Fruit fly (Drosophila melanogaster): ENCODE data around the gene CG13625.
A peak's percentile ranks its signal among the peaks of the same experiment; 100 is the strongest.

Gene CG13625

DNA sequence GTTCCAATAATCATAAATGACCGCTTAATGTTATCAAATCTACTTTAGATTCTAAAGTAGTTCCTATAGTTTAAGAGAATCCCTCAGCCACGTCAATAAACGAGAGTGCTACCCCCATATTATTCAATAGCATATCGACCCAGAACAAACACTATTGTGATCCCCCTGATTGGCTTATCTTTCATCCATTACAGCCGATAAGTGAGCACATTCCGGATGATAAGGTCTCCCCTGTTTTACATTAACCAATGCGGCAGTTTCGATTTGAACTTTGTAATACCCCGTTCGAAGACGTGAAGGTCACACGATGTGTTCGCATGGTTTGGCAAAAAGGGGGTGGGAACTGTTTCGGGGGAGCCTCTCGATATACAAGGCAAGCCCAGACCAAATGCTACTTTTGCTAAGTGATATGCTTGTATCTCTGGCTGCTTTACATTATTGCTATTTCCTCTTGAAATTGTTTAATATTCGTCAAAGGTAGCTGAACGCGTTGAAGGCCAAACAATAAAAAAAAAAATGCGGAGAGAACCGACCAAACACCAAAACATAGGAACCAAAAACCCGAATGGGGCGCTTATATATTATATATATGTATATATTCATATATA lies 20.7 kb downstream of the CG13625 start:
- TF ChIP-seq brk (GFP tag; optimal IDR thresholded peaks at IDR 0.05) (no peak), Rel (GFP tag; optimal IDR thresholded peaks at IDR 0.05) (no peak), Rel (tag; optimal IDR thresholded peaks at IDR 0.05) (peak; percentile 60)

DNA sequence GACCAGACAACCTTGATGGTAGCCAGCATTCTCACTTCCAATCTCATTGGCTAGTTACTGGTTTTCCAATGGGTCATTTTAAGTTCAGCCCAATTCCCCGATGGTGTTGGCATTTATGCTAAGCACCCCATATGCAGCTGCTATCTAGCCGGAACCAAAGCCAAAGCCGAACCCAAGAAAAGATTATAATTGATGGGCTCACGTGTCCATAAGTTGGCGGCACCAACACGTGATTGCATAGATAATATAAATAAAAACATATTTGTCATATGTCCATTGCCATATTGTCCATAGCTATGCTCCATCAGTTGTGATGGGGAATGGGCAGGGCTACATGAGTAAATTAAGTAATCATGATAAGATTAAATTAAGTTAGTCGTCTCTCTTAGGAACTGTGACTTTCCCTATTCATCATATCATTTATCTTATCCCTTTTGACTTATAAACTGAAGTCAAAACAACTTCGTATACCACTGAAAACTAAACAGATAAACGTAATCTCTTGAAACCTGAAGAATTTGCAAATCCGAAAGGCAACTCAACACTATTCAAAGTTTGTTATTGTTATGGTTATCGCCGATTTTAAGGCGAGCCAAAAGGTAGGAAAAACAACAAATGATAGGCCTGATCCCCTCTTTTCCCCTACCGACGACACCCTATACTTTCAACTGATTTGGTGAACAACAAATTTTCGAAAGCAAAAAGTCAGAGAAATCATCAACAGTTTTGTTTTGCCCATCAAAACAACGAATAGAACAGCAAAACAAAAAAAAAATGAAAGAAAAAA lies 21.7 kb downstream of the CG13625 start:
- no peak for TF ChIP-seq h (GFP tag; optimal IDR thresholded peaks at IDR 0.05)

DNA sequence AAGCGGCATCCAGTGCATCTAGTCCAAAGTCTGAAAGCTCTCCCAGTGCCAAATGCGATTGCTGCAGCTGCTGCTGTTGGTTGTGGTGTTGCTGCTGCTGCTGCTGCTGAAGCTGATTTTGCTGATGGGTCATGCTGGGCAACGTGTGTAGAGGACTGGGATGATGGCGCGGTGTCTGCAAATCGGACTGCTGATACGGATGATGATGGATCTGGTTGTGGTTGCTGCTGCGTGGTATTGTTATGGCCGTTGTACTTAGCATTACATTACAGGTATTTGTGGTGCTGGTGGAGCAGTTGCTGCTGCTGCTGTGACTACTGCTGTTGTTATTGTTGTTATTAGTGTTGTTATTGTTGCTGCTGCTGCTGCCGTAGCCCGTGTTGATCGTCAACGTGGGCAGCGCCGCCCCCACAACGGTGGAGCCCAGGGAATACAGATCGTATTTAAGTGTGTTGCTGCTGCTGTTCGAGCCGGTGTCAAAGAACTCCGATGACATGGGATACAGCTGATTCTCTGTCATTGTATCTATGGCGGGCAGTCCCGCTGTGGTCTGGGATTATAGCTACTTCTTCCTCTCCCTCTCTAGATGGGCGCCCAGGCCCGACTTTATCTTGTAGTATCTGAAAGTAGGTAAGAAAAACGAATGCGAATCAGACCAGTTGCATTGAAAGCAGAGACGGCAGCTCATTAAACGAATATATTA lies 22.5 kb downstream of the CG13625 start:
- TF ChIP-seq Mio (GFP tag; optimal IDR thresholded peaks at IDR 0.05) (no peak), Dfd (GFP tag; optimal IDR thresholded peaks at IDR 0.05) (peak; percentile 93), Rel (GFP tag; optimal IDR thresholded peaks at IDR 0.05) (no peak), Rel (tag; optimal IDR thresholded peaks at IDR 0.05) (peak; percentile 50)

- peak; percentile 71 for TF ChIP-seq h (GFP tag; optimal IDR thresholded peaks at IDR 0.05)
- no peak for TF ChIP-seq N (GFP tag; optimal IDR thresholded peaks at IDR 0.05)
- TF ChIP-seq ey (GFP tag; optimal IDR thresholded peaks at IDR 0.05) = peak; percentile 61
- TF ChIP-seq Rel (GFP tag; optimal IDR thresholded peaks at IDR 0.05) = no peak
- TF ChIP-seq Rel (tag; optimal IDR thresholded peaks at IDR 0.05) = peak; percentile 4
- TF ChIP-seq br (GFP tag; optimal IDR thresholded peaks at IDR 0.05) = peak; percentile 54
- TF ChIP-seq pan (optimal IDR thresholded peaks at IDR 0.05) = no peak
- TF ChIP-seq Dfd (GFP tag; optimal IDR thresholded peaks at IDR 0.05) = no peak
- no peak for TF ChIP-seq woc (GFP tag; optimal IDR thresholded peaks at IDR 0.05)
- no peak for TF ChIP-seq Abd-B (GFP tag; optimal IDR thresholded peaks at IDR 0.05)
- no peak for TF ChIP-seq usp (GFP tag; optimal IDR thresholded peaks at IDR 0.05)
- TF ChIP-seq GATAd (GFP tag; optimal IDR thresholded peaks at IDR 0.05) = no peak
- no peak for TF ChIP-seq sage (GFP tag; optimal IDR thresholded peaks at IDR 0.05)
- TF ChIP-seq Jra (GFP tag; optimal IDR thresholded peaks at IDR 0.05) = no peak
- no peak for TF ChIP-seq Hr78 (GFP tag; optimal IDR thresholded peaks at IDR 0.05)
- TF ChIP-seq dmrt93B (GFP tag; optimal IDR thresholded peaks at IDR 0.05) = peak; percentile 24
- TF ChIP-seq CG9705 (GFP tag; optimal IDR thresholded peaks at IDR 0.05) = no peak
- no peak for TF ChIP-seq dsf (GFP tag; optimal IDR thresholded peaks at IDR 0.05; ENCODE audit: borderline replicate concordance)
- peak; percentile 45 for TF ChIP-seq HLH106 (tag; optimal IDR thresholded peaks at IDR 0.05)
- TF ChIP-seq Myc (optimal IDR thresholded peaks at IDR 0.05) = peak; percentile 87
- peak; percentile 74 for TF ChIP-seq rgr (GFP tag; optimal IDR thresholded peaks at IDR 0.05)
- TF ChIP-seq sv (GFP tag; optimal IDR thresholded peaks at IDR 0.05) = peak; percentile 56
- TF ChIP-seq Hnf4 (GFP tag; optimal IDR thresholded peaks at IDR 0.05) = peak; percentile 42
- TF ChIP-seq fru (GFP tag; optimal IDR thresholded peaks at IDR 0.05) = no peak
- no peak for TF ChIP-seq Dif (GFP tag; optimal IDR thresholded peaks at IDR 0.05; ENCODE audit: partially characterized antibody)
- no peak for TF ChIP-seq Sp1 (GFP tag; optimal IDR thresholded peaks at IDR 0.05)
- TF ChIP-seq jim (GFP tag; optimal IDR thresholded peaks at IDR 0.05) = no peak
- TF ChIP-seq Hr83 (GFP tag; optimal IDR thresholded peaks at IDR 0.05; ENCODE audit: poor library complexity, severe bottlenecking) = peak; percentile 72
- TF ChIP-seq foxo (GFP tag; optimal IDR thresholded peaks at IDR 0.05) = no peak
- TF ChIP-seq CG32264 (GFP tag; optimal IDR thresholded peaks at IDR 0.05) = no peak
- no peak for TF ChIP-seq dl (GFP tag; optimal IDR thresholded peaks at IDR 0.05; ENCODE audit: insufficient read depth in 1 of 2, partially characterized antibody in 2 of 2)
- peak; percentile 58 for TF ChIP-seq psq (GFP tag; optimal IDR thresholded peaks at IDR 0.05)
- peak; percentile 3 for TF ChIP-seq Vsx2 (GFP tag; optimal IDR thresholded peaks at IDR 0.05; ENCODE audit: partially characterized antibody)
- TF ChIP-seq tai (GFP tag; optimal IDR thresholded peaks at IDR 0.05) = peak; percentile 24
- TF ChIP-seq OdsH (GFP tag; optimal IDR thresholded peaks at IDR 0.05) = peak; percentile 76
- peak; percentile 54 for TF ChIP-seq brk (GFP tag; optimal IDR thresholded peaks at IDR 0.05)
- no peak for TF ChIP-seq CrebA (GFP tag; optimal IDR thresholded peaks at IDR 0.05; ENCODE audit: borderline replicate concordance)
- TF ChIP-seq lola (GFP tag; optimal IDR thresholded peaks at IDR 0.05) = no peak
- TF ChIP-seq Mio (GFP tag; optimal IDR thresholded peaks at IDR 0.05) = no peak
These were observed 27.9 kb downstream of the CG13625 start for dm6 chr3R:24557020-24557465.
